Fruit fly (Drosophila melanogaster) whole organism, prepupa: ENCODE measurements around the gene CG13670.

Experiments used
- Blimp-1 ChIP-seq: fragments of 200-800 bp; sonication (Bioruptor generic); optimal IDR thresholded peaks from 3 replicates; lab custom pipeline; 2017; ENCODE audit warnings: missing biosample characterization, missing genetic modification characterization, mild to moderate bottlenecking, moderate library complexity, missing genetic modification reagents
- CG10631 ChIP-seq: fragments of 200-800 bp; sonication (Bioruptor generic); optimal IDR thresholded peaks from 2 replicates; lab custom pipeline; 2016; ENCODE audit warnings: missing biosample characterization, missing genetic modification characterization
- CG11294 ChIP-seq: fragments of 200-800 bp; sonication (Bioruptor generic); IDR thresholded peaks from 2 replicates; pipeline ENCODE4 v1.3.6; 2022; ENCODE audit warnings: missing biosample characterization, missing genetic modification characterization
- CG11762 ChIP-seq: fragments of 200-800 bp; sonication (Bioruptor generic); optimal IDR thresholded peaks from 3 replicates; lab custom pipeline; 2016; ENCODE audit warnings: missing biosample characterization, missing genetic modification characterization; ENCODE audit not compliant: insufficient read depth
- CG11902 ChIP-seq: fragments of 200-800 bp; sonication (Bioruptor generic); optimal IDR thresholded peaks from 3 replicates; lab custom pipeline; 2016; ENCODE audit warnings: missing biosample characterization, missing genetic modification characterization
- CG1621 ChIP-seq: fragments of 200-800 bp; sonication (Bioruptor generic); optimal IDR thresholded peaks from 3 replicates; lab custom pipeline; 2018; ENCODE audit warnings: missing biosample characterization, mild to moderate bottlenecking, missing genetic modification characterization
- CG16779 ChIP-seq: fragments of 200-800 bp; sonication (Bioruptor generic); optimal IDR thresholded peaks from 3 replicates; lab custom pipeline; 2017; ENCODE audit warnings: missing biosample characterization, mild to moderate bottlenecking, missing genetic modification characterization
- CG32006 ChIP-seq: fragments of 200-800 bp; sonication (Bioruptor generic); optimal IDR thresholded peaks from 3 replicates; lab custom pipeline; 2017; ENCODE audit warnings: missing biosample characterization, mild to moderate bottlenecking, missing genetic modification characterization
- CG34406 ChIP-seq: fragments of 200-800 bp; sonication (Bioruptor generic); optimal IDR thresholded peaks from 3 replicates; lab custom pipeline; 2016; ENCODE audit warnings: missing biosample characterization, missing genetic modification characterization
- CG4318 ChIP-seq: fragments of 200-800 bp; sonication (Bioruptor generic); optimal IDR thresholded peaks from 3 replicates; lab custom pipeline; 2017; ENCODE audit warnings: missing biosample characterization, mild to moderate bottlenecking, missing genetic modification characterization
- CG6163 ChIP-seq: fragments of 200-800 bp; sonication (Bioruptor generic); IDR thresholded peaks from 3 replicates; pipeline ENCODE4 v1.3.6; 2022; ENCODE audit warnings: missing biosample characterization, missing genetic modification characterization
- CG6276 ChIP-seq: fragments of 200-800 bp; sonication (Bioruptor generic); optimal IDR thresholded peaks from 2 replicates; lab custom pipeline; 2017; ENCODE audit warnings: missing biosample characterization, mild to moderate bottlenecking, missing genetic modification characterization
- CG7368 ChIP-seq: fragments of 200-800 bp; sonication (Bioruptor generic); optimal IDR thresholded peaks from 3 replicates; lab custom pipeline; 2016; ENCODE audit warnings: missing biosample characterization, missing genetic modification characterization
- CG8119 ChIP-seq: fragments of 200-800 bp; sonication (Bioruptor generic); IDR thresholded peaks from 3 replicates; pipeline ENCODE4 v1.3.6; 2022; ENCODE audit warnings: missing biosample characterization, missing genetic modification characterization
- CG8632 ChIP-seq: fragments of 200-800 bp; sonication (Bioruptor generic); optimal IDR thresholded peaks from 3 replicates; lab custom pipeline; 2016; ENCODE audit warnings: missing biosample characterization, missing genetic modification characterization
- Eip75B ChIP-seq: fragments of 200-800 bp; sonication (Bioruptor generic); optimal IDR thresholded peaks from 3 replicates; lab custom pipeline; 2016; ENCODE audit warnings: missing biosample characterization, missing genetic modification characterization
- Eip78C ChIP-seq: fragments of 200-800 bp; sonication (Bioruptor generic); peaks from one replicate; lab custom pipeline; 2016; ENCODE audit warnings: missing biosample characterization, missing genetic modification characterization
- Eip93F ChIP-seq: fragments of 200-800 bp; sonication (Bioruptor generic); optimal IDR thresholded peaks from 2 replicates; lab custom pipeline; 2016; ENCODE audit warnings: missing biosample characterization, mild to moderate bottlenecking, missing genetic modification characterization
- Ets21C ChIP-seq: fragments of 200-800 bp; sonication (Bioruptor generic); optimal IDR thresholded peaks from 3 replicates; lab custom pipeline; 2016; ENCODE audit warnings: missing biosample characterization, missing genetic modification characterization
- Ets96B ChIP-seq: fragments of 200-800 bp; optimal IDR thresholded peaks from 2 replicates; lab custom pipeline; 2019; ENCODE audit warnings: missing biosample characterization, mild to moderate bottlenecking, missing genetic modification characterization, moderate library complexity
- Gug ChIP-seq: fragments of 200-800 bp; sonication (Bioruptor generic); IDR thresholded peaks from 2 replicates; pipeline ENCODE4 v1.3.6; 2022; ENCODE audit warnings: missing biosample characterization, missing genetic modification characterization
- Hr38 ChIP-seq: sonication (Bioruptor generic); optimal IDR thresholded peaks from 2 replicates; lab custom pipeline; 2016; ENCODE audit warnings: missing biosample characterization, missing genetic modification characterization
- Hr39 ChIP-seq: fragments of 200-800 bp; sonication (Bioruptor generic); optimal IDR thresholded peaks from 2 replicates; lab custom pipeline; 2016; ENCODE audit warnings: missing biosample characterization, missing genetic modification characterization
- Hr4 ChIP-seq: fragments of 200-800 bp; sonication (Bioruptor generic); optimal IDR thresholded peaks from 3 replicates; lab custom pipeline; 2016; ENCODE audit warnings: missing biosample characterization, missing genetic modification characterization
- Lpt ChIP-seq: fragments of 200-800 bp; sonication (Bioruptor generic); optimal IDR thresholded peaks from 3 replicates; lab custom pipeline; 2016; ENCODE audit warnings: missing biosample characterization, missing genetic modification characterization
- Met ChIP-seq: fragments of 200-800 bp; sonication (Bioruptor generic); optimal IDR thresholded peaks from 3 replicates; lab custom pipeline; 2016; ENCODE audit warnings: missing biosample characterization, missing genetic modification characterization
- OdsH ChIP-seq: fragments of 200-800 bp; sonication (Bioruptor generic); optimal IDR thresholded peaks from 3 replicates; lab custom pipeline; 2016; ENCODE audit warnings: missing biosample characterization, missing genetic modification characterization
- Smox ChIP-seq: fragments of 200-800 bp; sonication (Bioruptor generic); optimal IDR thresholded peaks from 3 replicates; lab custom pipeline; 2016; ENCODE audit warnings: missing biosample characterization, missing genetic modification characterization
- Sox102F ChIP-seq: fragments of 200-800 bp; sonication (Bioruptor generic); optimal IDR thresholded peaks from 2 replicates; lab custom pipeline; 2016; ENCODE audit warnings: missing biosample characterization, mild to moderate bottlenecking, missing genetic modification characterization
- Sox14 ChIP-seq: fragments of 200-800 bp; sonication (Bioruptor generic); optimal IDR thresholded peaks from 3 replicates; lab custom pipeline; 2016; ENCODE audit warnings: missing biosample characterization, missing genetic modification characterization
- acj6 ChIP-seq: fragments of 200-800 bp; sonication (Bioruptor generic); optimal IDR thresholded peaks from 3 replicates; lab custom pipeline; 2016; ENCODE audit warnings: missing biosample characterization, missing genetic modification characterization
- cyc ChIP-seq: fragments of 200-800 bp; sonication (Bioruptor generic); optimal IDR thresholded peaks from 3 replicates; lab custom pipeline; 2016; ENCODE audit warnings: missing biosample characterization, missing genetic modification characterization
- dac ChIP-seq: fragments of 200-800 bp; sonication (Bioruptor generic); optimal IDR thresholded peaks from 2 replicates; lab custom pipeline; 2017; ENCODE audit warnings: missing biosample characterization, mild to moderate bottlenecking, missing genetic modification characterization
- dsx ChIP-seq: fragments of 200-800 bp; optimal IDR thresholded peaks from 3 replicates; lab custom pipeline; 2019; ENCODE audit warnings: missing biosample characterization, mild to moderate bottlenecking, missing genetic modification characterization, moderate library complexity; ENCODE audit not compliant: poor library complexity, severe bottlenecking
- eg ChIP-seq: fragments of 200-800 bp; sonication (Bioruptor generic); IDR thresholded peaks from 3 replicates; pipeline ENCODE4 v1.3.6; 2022; ENCODE audit warnings: missing biosample characterization, missing genetic modification characterization
- esn ChIP-seq: fragments of 200-800 bp; sonication (Bioruptor generic); optimal IDR thresholded peaks from 2 replicates; lab custom pipeline; 2016; ENCODE audit warnings: missing biosample characterization, mild to moderate bottlenecking, missing genetic modification characterization, moderate library complexity
- fd59A ChIP-seq: fragments of 200-800 bp; sonication (Bioruptor generic); optimal IDR thresholded peaks from 2 replicates; lab custom pipeline; 2017; ENCODE audit warnings: missing biosample characterization, mild to moderate bottlenecking, missing genetic modification characterization, missing genetic modification reagents
- fd85E ChIP-seq: fragments of 200-800 bp; sonication (Bioruptor generic); optimal IDR thresholded peaks from 3 replicates; lab custom pipeline; 2016; ENCODE audit warnings: missing biosample characterization, missing genetic modification characterization
- net ChIP-seq: fragments of 200-800 bp; sonication (Bioruptor generic); optimal IDR thresholded peaks from 3 replicates; lab custom pipeline; 2016; ENCODE audit warnings: missing biosample characterization, missing genetic modification characterization
- pdm3 ChIP-seq: fragments of 200-800 bp; sonication (Bioruptor generic); optimal IDR thresholded peaks from 3 replicates; lab custom pipeline; 2016; ENCODE audit warnings: missing biosample characterization, missing genetic modification characterization
- salr ChIP-seq, 2 experiments: fragments of 200-800 bp; sonication (Bioruptor generic); optimal IDR thresholded peaks; 3 replicates each; lab custom pipeline; 2016 to 2018; ENCODE audit warnings: missing biosample characterization in 2 of 2, missing genetic modification characterization in 2 of 2, mild to moderate bottlenecking in 1 of 2
- spab ChIP-seq: fragments of 200-800 bp; sonication (Bioruptor generic); optimal IDR thresholded peaks from 2 replicates; lab custom pipeline; 2017; ENCODE audit warnings: missing biosample characterization, mild to moderate bottlenecking, missing genetic modification characterization, missing genetic modification reagents
- ss ChIP-seq, 2 experiments: fragments of 200-800 bp; sonication (Bioruptor generic); optimal IDR thresholded peaks; 2 replicates in 1 of 2; 3 replicates in 1 of 2; lab custom pipeline; 2017 to 2018; ENCODE audit warnings: mild to moderate bottlenecking in 2 of 2, missing biosample characterization in 2 of 2, missing genetic modification characterization in 2 of 2, moderate library complexity in 1 of 2
- topi ChIP-seq: fragments of 200-800 bp; sonication (Bioruptor generic); optimal IDR thresholded peaks from 3 replicates; lab custom pipeline; 2016; ENCODE audit warnings: missing biosample characterization, missing genetic modification characterization
- vri ChIP-seq: fragments of 200-800 bp; sonication (Bioruptor generic); optimal IDR thresholded peaks from 3 replicates; lab custom pipeline; 2016; ENCODE audit warnings: missing biosample characterization, mild to moderate bottlenecking, missing genetic modification characterization

Gene CG13670

DNA sequence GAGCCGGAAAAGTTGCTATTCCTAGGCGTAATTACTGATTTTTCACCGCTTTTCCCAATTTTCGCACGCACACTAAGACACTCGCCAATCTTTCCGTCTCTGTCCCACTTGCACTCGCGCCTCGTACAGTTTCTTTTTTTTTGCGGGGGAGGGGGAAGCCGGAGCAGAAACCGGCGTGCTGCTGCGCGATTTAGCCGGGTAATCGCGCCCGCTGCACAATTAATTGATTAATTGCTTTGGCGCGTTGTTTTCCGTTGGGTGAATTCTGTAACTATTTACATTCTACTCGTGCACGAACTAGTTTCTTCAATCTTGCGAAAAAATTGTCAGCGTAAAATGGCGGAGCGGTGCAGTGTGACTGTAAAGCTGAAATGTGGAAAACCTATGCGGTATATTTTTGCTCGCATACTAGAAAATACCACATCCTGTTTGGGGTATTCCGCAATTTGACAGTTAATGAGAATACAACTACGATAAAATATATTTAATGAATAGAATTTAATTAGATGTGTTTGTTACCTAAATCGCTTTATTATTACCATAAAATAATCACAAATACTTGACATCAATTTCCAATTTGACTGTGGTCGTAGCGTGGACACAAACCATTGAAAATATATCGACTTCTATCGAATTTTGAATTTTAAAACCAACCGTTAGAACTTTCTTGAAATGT is 5.3 kb upstream of the CG13670 start, which contains the start of gene Cpsf6 (continued):
- TF ChIP-seq cyc (GFP tag; lab: Kevin White, UChicago): peak; percentile 14
- no peak for TF ChIP-seq spab (GFP tag; lab: Kevin White, UChicago)
- peak; percentile 34 for TF ChIP-seq Eip75B (GFP tag; lab: Kevin White, UChicago)
- no peak for TF ChIP-seq CG34406 (GFP tag; lab: Kevin White, UChicago)
- TF ChIP-seq CG1621 (tag; lab: Kevin White, UChicago): no peak
- no peak for TF ChIP-seq CG6276 (GFP tag; lab: Kevin White, UChicago)
- TF ChIP-seq CG16779 (tag; lab: Kevin White, UChicago): no peak
- TF ChIP-seq Sox14: peak; percentile 51
- TF ChIP-seq CG4318 (GFP tag; lab: Kevin White, UChicago): no peak
- TF ChIP-seq CG11294 (GFP tag; lab: Robert Waterston, UW): no peak
- peak; percentile 21; the same call in 1 of the 3 replicates for TF ChIP-seq eg (GFP tag; lab: Robert Waterston, UW)
- TF ChIP-seq dsx (GFP tag; lab: Kevin White, UChicago): no peak
- peak; percentile 30 for TF ChIP-seq Ets21C
- TF ChIP-seq fd85E (GFP tag; lab: Kevin White, UChicago): no peak
- TF ChIP-seq pdm3 (GFP tag; lab: Kevin White, UChicago): peak; percentile 55
- TF ChIP-seq OdsH: peak; percentile 47
- TF ChIP-seq CG11762 (GFP tag; lab: Kevin White, UChicago): no peak
- TF ChIP-seq ss (GFP tag; optimal IDR thresholded peaks at IDR 0.05; lab: Kevin White, UChicago): peak; percentile 46 to 58
- peak; percentile 14 for TF ChIP-seq Eip93F (GFP tag; lab: Kevin White, UChicago)

dm6 chr3L:8318916-8319506 is 1.6 kb upstream of the CG13670 start, which contains the start of gene CG43059:
TSS of gene CG43059 (minus strand) at chr3L:8318966.
- TF ChIP-seq esn (GFP tag; lab: Kevin White, UChicago): no peak
- peak; percentile 93 for TF ChIP-seq eg (GFP tag; lab: Robert Waterston, UW)
- peak; percentile 68 for TF ChIP-seq Eip78C (GFP tag; lab: Kevin White, UChicago)
- TF ChIP-seq topi: no peak
- no peak for TF ChIP-seq Hr38 (GFP tag; lab: Kevin White, UChicago)
- TF ChIP-seq Eip75B (GFP tag; lab: Kevin White, UChicago): peak; percentile 32
- peak; percentile 52 for TF ChIP-seq pdm3 (GFP tag; lab: Kevin White, UChicago)
- no peak for TF ChIP-seq CG11762 (GFP tag; lab: Kevin White, UChicago)
- TF ChIP-seq Gug (GFP tag; lab: Robert Waterston, UW): peak; percentile 78
- TF ChIP-seq OdsH: peak; percentile 50
- peak; percentile 38 for TF ChIP-seq acj6 (GFP tag; lab: Kevin White, UChicago)
- TF ChIP-seq fd85E (GFP tag; lab: Kevin White, UChicago): no peak
- peak; percentile 65 for TF ChIP-seq CG4318 (GFP tag; lab: Kevin White, UChicago)
- TF ChIP-seq net (GFP tag; lab: Kevin White, UChicago): peak; percentile 45
- TF ChIP-seq Met (GFP tag; lab: Kevin White, UChicago): no peak
- TF ChIP-seq CG6276 (GFP tag; lab: Kevin White, UChicago): peak; percentile 91
- TF ChIP-seq cyc (GFP tag; lab: Kevin White, UChicago): no peak
- peak; percentile 78 for TF ChIP-seq CG11294 (GFP tag; lab: Robert Waterston, UW)
- TF ChIP-seq CG6163 (GFP tag; lab: Robert Waterston, UW): peak; percentile 87
- peak in 1 of 2 experiments; percentile 34 for TF ChIP-seq salr (GFP tag; optimal IDR thresholded peaks at IDR 0.05; lab: Kevin White, UChicago)
- TF ChIP-seq Ets96B (tag; lab: Kevin White, UChicago): no peak
- TF ChIP-seq Hr4: peak; percentile 82
- no peak for TF ChIP-seq ss (GFP tag; optimal IDR thresholded peaks at IDR 0.05; lab: Kevin White, UChicago)
- no peak for TF ChIP-seq Hr39 (GFP tag; lab: Kevin White, UChicago)
- TF ChIP-seq Smox (GFP tag; lab: Kevin White, UChicago): no peak
- TF ChIP-seq CG10631 (GFP tag; lab: Kevin White, UChicago): peak; percentile 52
- TF ChIP-seq Lpt: peak; percentile 71
- TF ChIP-seq CG11902 (GFP tag; lab: Kevin White, UChicago): no peak
- no peak for TF ChIP-seq CG7368
- peak; percentile 88 for TF ChIP-seq CG32006 (GFP tag; lab: Kevin White, UChicago)
- TF ChIP-seq fd59A (GFP tag; lab: Kevin White, UChicago): no peak
- no peak for TF ChIP-seq CG34406 (GFP tag; lab: Kevin White, UChicago)
- no peak for TF ChIP-seq CG8632 (GFP tag; lab: Kevin White, UChicago)
- TF ChIP-seq Blimp-1: no peak
- peak; percentile 92 for TF ChIP-seq CG8119
- no peak for TF ChIP-seq CG1621 (tag; lab: Kevin White, UChicago)
- TF ChIP-seq Sox102F (GFP tag; lab: Kevin White, UChicago): no peak
- TF ChIP-seq dac (GFP tag; lab: Kevin White, UChicago): peak; percentile 54
- no peak for TF ChIP-seq dsx (GFP tag; lab: Kevin White, UChicago)
- TF ChIP-seq vri (GFP tag; lab: Kevin White, UChicago): no peak
